Fruit fly (Drosophila melanogaster): ENCODE results near the gene Npc2h.

The Npc2h gene

dm6 chr3R:30766922-30767504 is 20.9 kb upstream of the Npc2h start (continued):
- TF ChIP-seq ind (GFP tag; optimal IDR thresholded peaks at IDR 0.05) (no peak), Pdp1 (GFP tag; optimal IDR thresholded peaks at IDR 0.05) (no peak), CG14050 (GFP tag; IDR thresholded peaks at IDR 0.05) (no peak), dysf (GFP tag; IDR thresholded peaks at IDR 0.05) (no peak), cg (GFP tag; optimal IDR thresholded peaks at IDR 0.05) (peak; percentile 25), CG10979 (tag; optimal IDR thresholded peaks at IDR 0.05) (peak; percentile 2), dpn (GFP tag; optimal IDR thresholded peaks at IDR 0.05) (no peak), aop (GFP tag; IDR thresholded peaks at IDR 0.05) (no peak), kah (GFP tag; optimal IDR thresholded peaks at IDR 0.05) (peak; percentile 15), CG34376 (GFP tag; optimal IDR thresholded peaks at IDR 0.05) (no peak), CG3065 (GFP tag; optimal IDR thresholded peaks at IDR 0.05) (no peak), eyg (GFP tag; optimal IDR thresholded peaks at IDR 0.05) (no peak), nerfin-1 (tag; optimal IDR thresholded peaks at IDR 0.05) (peak; percentile 17), CG11085 (GFP tag; IDR thresholded peaks at IDR 0.05) (no peak), CG11560 (tag; IDR thresholded peaks at IDR 0.05) (no peak), CG8944 (GFP tag; optimal IDR thresholded peaks at IDR 0.05) (no peak), CG8924 (tag; optimal IDR thresholded peaks at IDR 0.05) (no peak), CG17912 (GFP tag; optimal IDR thresholded peaks at IDR 0.05) (no peak), ranshi (GFP tag; IDR thresholded peaks at IDR 0.05) (no peak), CG5245 (GFP tag; optimal IDR thresholded peaks at IDR 0.05) (no peak), scrt (GFP tag; optimal IDR thresholded peaks at IDR 0.05) (no peak), Stat92E (GFP tag; optimal IDR thresholded peaks at IDR 0.05) (no peak), NfI (GFP tag; optimal IDR thresholded peaks at IDR 0.05) (no peak), unpg (GFP tag; optimal IDR thresholded peaks at IDR 0.05) (peak; percentile 15), org-1 (GFP tag; optimal IDR thresholded peaks at IDR 0.05) (peak; percentile 55), p53 (GFP tag; optimal IDR thresholded peaks at IDR 0.05) (no peak), B-H1 (GFP tag; IDR thresholded peaks at IDR 0.05) (no peak), kay (GFP tag; optimal IDR thresholded peaks at IDR 0.05) (no peak), CG2678 (tag; optimal IDR thresholded peaks at IDR 0.05) (peak; percentile 21), CG18619 (GFP tag; optimal IDR thresholded peaks at IDR 0.05) (no peak), Sry-β (GFP tag; optimal IDR thresholded peaks at IDR 0.05) (peak; percentile 24), CG10543 (GFP tag; optimal IDR thresholded peaks at IDR 0.05) (no peak), CG8388 (GFP tag; optimal IDR thresholded peaks at IDR 0.05) (no peak), row (GFP tag; IDR thresholded peaks at IDR 0.05) (no peak), HmgZ (tag; optimal IDR thresholded peaks at IDR 0.05) (no peak), CG9727 (GFP tag; optimal IDR thresholded peaks at IDR 0.05) (peak; percentile 53), Chrac-16 (GFP tag; optimal IDR thresholded peaks at IDR 0.05) (no peak), Hmx (GFP tag; optimal IDR thresholded peaks at IDR 0.05) (no peak), CG8281 (tag; optimal IDR thresholded peaks at IDR 0.05) (no peak), CG12219 (GFP tag; optimal IDR thresholded peaks at IDR 0.05) (peak; percentile 4), NK7.1 (GFP tag; optimal IDR thresholded peaks at IDR 0.05) (no peak), Med (GFP tag) (peak; percentile 65), HLHmδ (GFP tag; optimal IDR thresholded peaks at IDR 0.05) (peak; percentile 85), fu2 (GFP tag; optimal IDR thresholded peaks at IDR 0.05) (no peak), CG33557 (GFP tag; optimal IDR thresholded peaks at IDR 0.05) (peak; percentile 67), CG17802 (tag; optimal IDR thresholded peaks at IDR 0.05) (peak; percentile 19), her (GFP tag; optimal IDR thresholded peaks at IDR 0.05) (no peak), sisA (GFP tag; IDR thresholded peaks at IDR 0.05) (no peak), CG6854 (GFP tag; optimal IDR thresholded peaks at IDR 0.05) (no peak), CG11247 (GFP tag; IDR thresholded peaks at IDR 0.05) (0 out of 2 replicates have a peak, but pooled peaks have one; percentile 8), CG9797 (GFP tag; optimal IDR thresholded peaks at IDR 0.05) (no peak)

All from whole organism, embryonic.